Worm (Caenorhabditis elegans): ENCODE results near the gene srab-16.

srab-16 gene

ce11 chrV:782432-782831, at the start of gene srab-16:
TSS of gene srab-16 (plus strand) at chrV:782732.
- TF ChIP-seq ceh-2 (tag; optimal IDR thresholded peaks at IDR 0.05) (no peak), ttx-3 (tag; optimal IDR thresholded peaks at IDR 0.05) (no peak)

ce11 chrV:736171-736570, 46.4 kb upstream of the srab-16 start, which contains the start of gene srj-25:
TSS of gene srj-25 (minus strand) at chrV:736271.
- TF ChIP-seq elt-4 (tag; optimal IDR thresholded peaks at IDR 0.05): no peak
- TF ChIP-seq nfya-1 (tag; optimal IDR thresholded peaks at IDR 0.05): no peak

ce11 chrV:738770-739169, 43.8 kb upstream of the srab-16 start, which contains the start of gene srj-24:
TSS of gene srj-24 (minus strand) at chrV:738870.
- TF ChIP-seq K09A11.1 (tag; optimal IDR thresholded peaks at IDR 0.05; ENCODE audit: insufficient read depth) (no peak), unc-55 (GFP tag; optimal IDR thresholded peaks at IDR 0.05) (no peak), ceh-48 (tag; optimal IDR thresholded peaks at IDR 0.05) (no peak), ceh-18 (tag; optimal IDR thresholded peaks at IDR 0.05) (no peak), ceh-22 (tag; optimal IDR thresholded peaks at IDR 0.05) (no peak), pat-9 (tag; optimal IDR thresholded peaks at IDR 0.05) (no peak), hlh-6 (tag; optimal IDR thresholded peaks at IDR 0.05) (no peak), ceh-31 (tag; optimal IDR thresholded peaks at IDR 0.05) (no peak), unc-86 (tag; optimal IDR thresholded peaks at IDR 0.05) (no peak), fax-1 (tag; optimal IDR thresholded peaks at IDR 0.05) (no peak), pqm-1 (tag; optimal IDR thresholded peaks at IDR 0.05) (no peak), hlh-13 (GFP tag; optimal IDR thresholded peaks at IDR 0.05) (no peak), fkh-6 (tag; optimal IDR thresholded peaks at IDR 0.05) (no peak)

- TF ChIP-seq sox-2 (GFP tag; IDR thresholded peaks at IDR 0.05): no peak
These were observed 40.7 kb upstream of the srab-16 start, which contains the start of gene C05E4.7 for ce11 chrV:741820-742219. TSS of gene C05E4.7 (plus strand) at chrV:742120.

- TF ChIP-seq npax-4 (tag; optimal IDR thresholded peaks at IDR 0.05): no peak
- no peak for TF ChIP-seq ama-1 (optimal IDR thresholded peaks at IDR 0.05)
- TF ChIP-seq pha-2 (tag; optimal IDR thresholded peaks at IDR 0.05): no peak
- no peak for TF ChIP-seq elt-4 (tag; optimal IDR thresholded peaks at IDR 0.05)
- no peak for TF ChIP-seq ceh-34 (tag; optimal IDR thresholded peaks at IDR 0.05)
- TF ChIP-seq unc-42 (tag; optimal IDR thresholded peaks at IDR 0.05): no peak
- TF ChIP-seq pag-3 (tag; optimal IDR thresholded peaks at IDR 0.05; ENCODE audit: borderline replicate concordance): no peak
- no peak for TF ChIP-seq tbx-7 (tag; optimal IDR thresholded peaks at IDR 0.05)
- no peak for TF ChIP-seq ceh-24 (tag; optimal IDR thresholded peaks at IDR 0.05)
- no peak for TF ChIP-seq eyg-1 (tag; optimal IDR thresholded peaks at IDR 0.05)
- TF ChIP-seq ets-4 (tag; optimal IDR thresholded peaks at IDR 0.05): no peak
- no peak for TF ChIP-seq nfya-1 (tag; optimal IDR thresholded peaks at IDR 0.05)
- no peak for TF ChIP-seq ceh-2 (tag; optimal IDR thresholded peaks at IDR 0.05)
- no peak for TF ChIP-seq nhr-232 (tag; optimal IDR thresholded peaks at IDR 0.05)
- TF ChIP-seq ceh-6 (GFP tag; optimal IDR thresholded peaks at IDR 0.05): no peak
These were observed 39.2 kb upstream of the srab-16 start, which contains the start of gene str-134 for ce11 chrV:743348-743747. TSS of gene str-134 (plus strand) at chrV:743648.

- TF ChIP-seq unc-42 (tag; optimal IDR thresholded peaks at IDR 0.05) (no peak), hlh-6 (tag; optimal IDR thresholded peaks at IDR 0.05) (no peak), ceh-2 (tag; optimal IDR thresholded peaks at IDR 0.05) (no peak), hlh-30 (tag; optimal IDR thresholded peaks at IDR 0.05; ENCODE audit: insufficient read depth) (no peak), zip-5 (tag; optimal IDR thresholded peaks at IDR 0.05) (no peak), fax-1 (tag; optimal IDR thresholded peaks at IDR 0.05) (no peak), fkh-6 (tag; optimal IDR thresholded peaks at IDR 0.05) (no peak), ama-1 (optimal IDR thresholded peaks at IDR 0.05) (no peak), elt-4 (tag; optimal IDR thresholded peaks at IDR 0.05) (no peak)
These were observed 34.5 kb upstream of the srab-16 start, which contains the start of gene sri-4 for ce11 chrV:748044-748443. TSS of gene sri-4 (plus strand) at chrV:748344.

All from whole organism, late embryonic.